Worm (Caenorhabditis elegans) whole organism, L2 larva: Measurements from ENCODE around the gene zmp-4.
A peak's percentile ranks its signal among the peaks of the same experiment; 100 is the strongest.
"Not testable (repeated sequence)": the region's sequence is repeated elsewhere in the genome, so short reads cannot be mapped to it uniquely, and the experiment has no call there.

ENCODE experiments used
- C34F6.9 ChIP-seq: fragments of 150-350 bp; optimal IDR thresholded peaks from 2 replicates; lab custom pipeline; 2014; ENCODE audit warnings: missing biosample characterization, missing genetic modification characterization
- Y55F3AM.14 ChIP-seq: fragments of 200-800 bp; sonication (Bioruptor generic); optimal IDR thresholded peaks from 2 replicates; lab custom pipeline; 2018; ENCODE audit warnings: mild to moderate bottlenecking, missing genetic modification characterization, missing compliant biosample characterization
- ZK546.5 ChIP-seq: sonication (generic microtip); optimal IDR thresholded peaks from 2 replicates; lab custom pipeline; 2017; ENCODE audit warnings: missing biosample characterization, missing genetic modification characterization
- alr-1 ChIP-seq: fragments of 150-350 bp; optimal IDR thresholded peaks from 2 replicates; lab custom pipeline; 2014; ENCODE audit warnings: missing biosample characterization, missing genetic modification characterization
- ama-1 ChIP-seq: fragments of 150-350 bp; optimal IDR thresholded peaks from 2 replicates; lab custom pipeline; 2018; ENCODE audit warnings: inconsistent platforms
- blmp-1 ChIP-seq: sonication (generic microtip); optimal IDR thresholded peaks from 2 replicates; lab custom pipeline; 2017; ENCODE audit warnings: missing genetic modification characterization, mild to moderate bottlenecking, missing compliant biosample characterization, antibody characterized with exemption, moderate library complexity; ENCODE audit not compliant: insufficient read depth
- ceh-82 ChIP-seq: fragments of 150-350 bp; optimal IDR thresholded peaks from 2 replicates; lab custom pipeline; 2014; ENCODE audit warnings: missing biosample characterization, missing genetic modification characterization
- crh-2 ChIP-seq: sonication (generic microtip); optimal IDR thresholded peaks from 2 replicates; lab custom pipeline; 2017; ENCODE audit warnings: missing biosample characterization, missing genetic modification characterization
- egl-27 ChIP-seq: sonication (generic microtip); optimal IDR thresholded peaks from 3 replicates; lab custom pipeline; 2017; ENCODE audit warnings: missing biosample characterization, missing genetic modification reagents, missing genetic modification characterization
- elt-1 ChIP-seq: fragments of 150-350 bp; optimal IDR thresholded peaks from 2 replicates; lab custom pipeline; 2014; ENCODE audit warnings: missing biosample characterization, missing genetic modification characterization
- elt-3 ChIP-seq: sonication (generic microtip); optimal IDR thresholded peaks from 2 replicates; lab custom pipeline; 2017; ENCODE audit warnings: missing biosample characterization, missing genetic modification characterization
- fos-1 ChIP-seq: fragments of 150-350 bp; optimal IDR thresholded peaks from 2 replicates; lab custom pipeline; 2014; ENCODE audit warnings: missing biosample characterization, missing genetic modification characterization
- lin-39 ChIP-seq: fragments of 150-350 bp; optimal IDR thresholded peaks from 2 replicates; lab custom pipeline; 2014; ENCODE audit warnings: missing biosample characterization, missing genetic modification reagents, missing genetic modification characterization
- mab-5 ChIP-seq: fragments of 150-350 bp; optimal IDR thresholded peaks from 2 replicates; lab custom pipeline; 2014; ENCODE audit warnings: missing biosample characterization, missing genetic modification characterization
- mbf-1 ChIP-seq: sonication (generic microtip); optimal IDR thresholded peaks from 2 replicates; lab custom pipeline; 2017; ENCODE audit warnings: missing biosample characterization, missing genetic modification characterization
- nhr-10 ChIP-seq: sonication (generic microtip); optimal IDR thresholded peaks from 2 replicates; lab custom pipeline; 2017; ENCODE audit warnings: missing biosample characterization, missing genetic modification characterization
- nhr-11 ChIP-seq: fragments of 150-350 bp; optimal IDR thresholded peaks from 2 replicates; lab custom pipeline; 2014; ENCODE audit warnings: missing biosample characterization, missing genetic modification characterization
- nhr-12 ChIP-seq: fragments of 150-350 bp; optimal IDR thresholded peaks from 2 replicates; lab custom pipeline; 2014; ENCODE audit warnings: missing biosample characterization, missing genetic modification characterization
- nhr-129 ChIP-seq: fragments of 150-350 bp; optimal IDR thresholded peaks from 2 replicates; lab custom pipeline; 2014; ENCODE audit warnings: missing biosample characterization, missing genetic modification characterization
- nhr-21 ChIP-seq: fragments of 150-350 bp; optimal IDR thresholded peaks from 2 replicates; lab custom pipeline; 2014; ENCODE audit warnings: missing biosample characterization, missing genetic modification characterization
- nhr-23 ChIP-seq: fragments of 150-350 bp; optimal IDR thresholded peaks from 2 replicates; lab custom pipeline; 2014; ENCODE audit warnings: missing biosample characterization, missing genetic modification reagents, missing genetic modification characterization
- nhr-237 ChIP-seq: fragments of 150-350 bp; optimal IDR thresholded peaks from 2 replicates; lab custom pipeline; 2014; ENCODE audit warnings: missing biosample characterization, missing genetic modification characterization
- nhr-77 ChIP-seq: fragments of 150-350 bp; optimal IDR thresholded peaks from 2 replicates; lab custom pipeline; 2014; ENCODE audit warnings: missing biosample characterization, missing genetic modification characterization
- peb-1 ChIP-seq: fragments of 150-350 bp; optimal IDR thresholded peaks from 2 replicates; lab custom pipeline; 2014; ENCODE audit warnings: missing biosample characterization, missing genetic modification characterization
- skn-1 ChIP-seq: sonication (generic microtip); optimal IDR thresholded peaks from 2 replicates; lab custom pipeline; 2017; ENCODE audit warnings: missing biosample characterization, missing genetic modification characterization
- sma-3 ChIP-seq: sonication (generic microtip); optimal IDR thresholded peaks from 2 replicates; lab custom pipeline; 2016; ENCODE audit warnings: missing genetic modification reagents, missing genetic modification characterization, missing compliant biosample characterization
- sma-9 ChIP-seq, 2 experiments: fragments of 150-350 bp in 1 of 2; sonication (generic microtip) in 1 of 2; optimal IDR thresholded peaks; 2 replicates each; lab custom pipeline; 2014 to 2016; ENCODE audit warnings: missing genetic modification characterization in 2 of 2, mild to moderate bottlenecking in 1 of 2, missing biosample characterization in 1 of 2, missing compliant biosample characterization in 1 of 2, missing genetic modification reagents in 1 of 2, moderate library complexity in 1 of 2
- snpc-4 ChIP-seq: fragments of 150-350 bp; optimal IDR thresholded peaks from 2 replicates; lab custom pipeline; 2014; ENCODE audit warnings: missing biosample characterization, missing genetic modification characterization
- unc-39 ChIP-seq: fragments of 150-350 bp; optimal IDR thresholded peaks from 2 replicates; lab custom pipeline; 2014; ENCODE audit warnings: missing biosample characterization, missing genetic modification characterization
- unc-62 ChIP-seq: fragments of 150-350 bp; optimal IDR thresholded peaks from 2 replicates; lab custom pipeline; 2014; ENCODE audit warnings: missing biosample characterization, missing genetic modification reagents, missing genetic modification characterization
- zag-1 ChIP-seq: fragments of 150-350 bp; optimal IDR thresholded peaks from 2 replicates; lab custom pipeline; 2014; ENCODE audit warnings: missing biosample characterization, missing genetic modification characterization
- ztf-1 ChIP-seq: fragments of 200-800 bp; sonication (Bioruptor generic); conservative IDR thresholded peaks from 2 replicates; pipeline ENCODE4 v1.3.6; 2022; ENCODE audit warnings: missing genetic modification characterization, missing compliant biosample characterization
- ztf-11 ChIP-seq: sonication (generic microtip); optimal IDR thresholded peaks from 2 replicates; lab custom pipeline; 2017; ENCODE audit warnings: missing biosample characterization, missing genetic modification characterization

The zmp-4 gene

ce11 chrV:14899545-14899944 is 21.9 kb downstream of the zmp-4 start, which contains the start of gene H12D21.10:
H12D21.10 (plus strand) TSS chrV:14899804.
- TF ChIP-seq mbf-1 (no peak), ceh-82 (no peak), nhr-77 (no peak), Y55F3AM.14 (GFP tag; lab: Kevin White, UChicago) (no peak), ztf-11 (tag; lab: Kevin White, UChicago) (no peak)
- TF ChIP-seq, all 48 proteins: peak for 0

DNA sequence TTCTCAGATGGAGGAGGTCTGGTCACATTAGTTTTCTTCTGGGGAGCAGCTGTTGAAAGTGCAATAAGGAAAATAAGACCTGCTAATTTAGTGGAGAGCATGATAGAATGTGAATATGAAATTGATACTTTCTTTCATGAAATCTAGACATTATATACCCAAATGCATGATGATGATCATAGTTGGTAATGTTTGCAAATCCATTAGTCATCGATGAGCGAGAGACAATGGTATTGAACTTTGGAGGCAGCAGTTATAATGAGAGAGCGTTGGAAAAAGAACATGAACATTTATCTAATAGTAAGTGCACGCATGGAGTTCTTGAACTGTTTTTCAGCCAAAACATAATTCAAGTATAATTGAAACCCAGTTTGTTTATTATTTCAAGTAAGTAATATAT is 23.7 kb downstream of the zmp-4 start, which contains the start of gene H12D21.6:
Gene H12D21.6, minus strand, starts transcription at position 101 of the 400 bp plus-strand sequence.
- no peak for TF ChIP-seq nhr-11 (tag; lab: Kevin White, UChicago)
- no peak for TF ChIP-seq ztf-1 (GFP tag; lab: Robert Waterston, UW)
- no peak for TF ChIP-seq blmp-1 (tag; lab: Kevin White, UChicago)
- TF ChIP-seq nhr-237 (tag; lab: Kevin White, UChicago): no peak
- no peak for TF ChIP-seq sma-3 (GFP tag; lab: Kevin White, UChicago)
- no peak for TF ChIP-seq elt-3 (tag; lab: Kevin White, UChicago)
- TF ChIP-seq nhr-77: no peak
- TF ChIP-seq C34F6.9 (tag; lab: Kevin White, UChicago): no peak
- TF ChIP-seq peb-1 (tag; lab: Kevin White, UChicago): no peak
- no peak for TF ChIP-seq ama-1 (lab: Kevin White, UChicago)
- TF ChIP-seq nhr-23 (tag; lab: Kevin White, UChicago): no peak
- TF ChIP-seq snpc-4 (tag; lab: Kevin White, UChicago): no peak
- no peak for TF ChIP-seq skn-1
- TF ChIP-seq unc-62 (GFP tag; lab: Kevin White, UChicago): no peak
- TF ChIP-seq nhr-12 (tag; lab: Kevin White, UChicago): no peak
- no peak for TF ChIP-seq nhr-129 (tag; lab: Kevin White, UChicago)
- TF ChIP-seq zag-1 (tag; lab: Kevin White, UChicago): no peak
- TF ChIP-seq nhr-10 (tag; lab: Kevin White, UChicago): no peak
- no peak for TF ChIP-seq unc-39 (tag; lab: Kevin White, UChicago)
- TF ChIP-seq lin-39: no peak

ce11 chrV:14895557-14895956 is 25.9 kb downstream of the zmp-4 start, which contains the start of gene mpst-3:
mpst-3 (plus strand) TSS chrV:14895647.
- TF ChIP-seq sma-9 (GFP tag; optimal IDR thresholded peaks at IDR 0.05; lab: Kevin White, UChicago) (peak; percentile 8), sma-9 (tag; optimal IDR thresholded peaks at IDR 0.05; lab: Kevin White, UChicago) (no peak), fos-1 (tag; lab: Kevin White, UChicago) (peak; percentile 60), nhr-21 (tag; lab: Kevin White, UChicago) (no peak), alr-1 (tag; lab: Kevin White, UChicago) (no peak), unc-62 (GFP tag; lab: Kevin White, UChicago) (no peak), nhr-11 (tag; lab: Kevin White, UChicago) (no peak), crh-2 (peak; percentile 16)

DNA sequence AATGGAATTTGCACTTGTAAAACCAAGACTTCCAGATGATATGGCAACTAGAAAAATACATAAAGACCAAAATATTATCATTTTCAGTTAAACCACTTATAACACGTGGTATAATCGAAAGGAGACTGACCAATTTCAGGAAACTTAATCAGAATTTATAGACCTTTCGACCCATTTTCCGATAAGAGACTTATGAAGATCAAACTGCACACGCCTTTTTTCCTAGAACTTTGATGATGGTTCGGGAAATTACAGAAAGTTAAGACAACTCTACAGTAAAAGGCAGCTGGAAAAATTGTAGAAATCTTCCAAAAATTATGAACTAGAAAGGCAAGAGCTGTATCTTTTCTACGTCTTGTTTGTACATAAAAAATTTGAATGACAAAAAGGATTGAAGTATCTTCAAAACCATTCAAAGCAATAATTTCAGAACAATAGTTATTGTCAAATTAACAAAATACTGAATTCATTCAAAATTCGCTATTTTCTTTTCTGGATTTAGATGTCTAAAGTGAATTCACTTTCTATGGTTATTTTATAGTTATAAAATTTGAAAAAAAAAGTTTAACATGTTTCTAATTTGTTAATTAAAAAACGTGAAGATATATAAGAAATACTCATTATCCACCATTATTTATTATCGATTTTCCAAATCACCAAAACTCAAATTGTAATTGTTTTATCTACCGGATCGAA is 27.9 kb downstream of the zmp-4 start, which contains the start of the genes mpst-2 and H12D21.5:
Gene mpst-2, minus strand, starts transcription at position 101 of the 696 bp plus-strand sequence.
Gene H12D21.5, plus strand, starts transcription at position 646 of the 696 bp plus-strand sequence.
- TF ChIP-seq mab-5 (tag; lab: Kevin White, UChicago): no peak
- TF ChIP-seq mbf-1: no peak
- TF ChIP-seq nhr-129 (tag; lab: Kevin White, UChicago): no peak
- TF ChIP-seq nhr-21 (tag; lab: Kevin White, UChicago): no peak
- TF ChIP-seq skn-1: no peak
- TF ChIP-seq nhr-77: no peak
- TF ChIP-seq nhr-237 (tag; lab: Kevin White, UChicago): no peak
- TF ChIP-seq ZK546.5 (tag; lab: Kevin White, UChicago): no peak
- no peak for TF ChIP-seq egl-27 (tag; lab: Kevin White, UChicago)
- no peak for TF ChIP-seq ceh-82

DNA sequence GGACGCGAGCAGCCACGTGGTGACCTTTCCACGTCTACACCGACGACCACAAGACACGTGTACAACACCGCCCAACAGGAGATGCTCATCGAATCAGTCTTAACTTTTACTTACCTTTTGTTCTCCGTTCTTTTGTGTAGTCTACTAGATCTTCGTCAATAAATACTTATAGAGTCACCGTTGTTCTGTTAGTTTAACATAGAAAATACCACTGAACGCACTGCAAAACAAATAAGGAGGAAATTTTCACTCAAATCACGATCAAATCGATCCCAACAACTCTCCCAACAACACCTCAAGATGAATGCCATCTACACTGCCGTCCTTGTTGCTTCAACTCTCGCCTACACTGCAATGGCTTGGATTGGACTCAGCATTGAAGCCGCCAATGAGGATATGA is 30.6 kb downstream of the zmp-4 start, which contains the start of gene nspa-2:
Gene nspa-2, plus strand, starts transcription at position 301 of the 400 bp plus-strand sequence.
- TF ChIP-seq unc-62 (GFP tag; lab: Kevin White, UChicago); nhr-10 (tag; lab: Kevin White, UChicago); elt-1: not testable (repeated sequence)
